Fruit fly (Drosophila melanogaster): ENCODE data around the gene CG34367.

CG34367 gene

dm6 chr2L:10303786-10304185, 49.9 kb downstream of the CG34367 start, which contains the start of gene nmd (continued):
- no peak for TF ChIP-seq CG8944 (GFP tag; optimal IDR thresholded peaks at IDR 0.05)
- peak; percentile 86 for TF ChIP-seq gfzf (GFP tag; optimal IDR thresholded peaks at IDR 0.05)
- TF ChIP-seq Hsf (GFP tag; optimal IDR thresholded peaks at IDR 0.05), result no peak
- no peak for TF ChIP-seq ara (GFP tag; IDR thresholded peaks at IDR 0.05)
- TF ChIP-seq tap (tag; optimal IDR thresholded peaks at IDR 0.05), result no peak
- TF ChIP-seq ind (GFP tag; optimal IDR thresholded peaks at IDR 0.05), result no peak
- no peak for TF ChIP-seq da (GFP tag; optimal IDR thresholded peaks at IDR 0.05)
- TF ChIP-seq CG1602 (GFP tag; optimal IDR thresholded peaks at IDR 0.05), result no peak
- TF ChIP-seq CG11695 (GFP tag; IDR thresholded peaks at IDR 0.05), result no peak
- no peak for TF ChIP-seq Hr78 (GFP tag; optimal IDR thresholded peaks at IDR 0.05)
- TF ChIP-seq CG12071 (GFP tag; optimal IDR thresholded peaks at IDR 0.05), result no peak
- peak; percentile 91 for TF ChIP-seq CG10431 (GFP tag; optimal IDR thresholded peaks at IDR 0.05)
- TF ChIP-seq Lhr (GFP tag; optimal IDR thresholded peaks at IDR 0.05), result peak; percentile 62
- no peak for TF ChIP-seq CG10366 (GFP tag; IDR thresholded peaks at IDR 0.05)
- no peak for TF ChIP-seq CG3065 (GFP tag; optimal IDR thresholded peaks at IDR 0.05)
- TF ChIP-seq CG9215 (GFP tag; IDR thresholded peaks at IDR 0.05), result no peak
- no peak for TF ChIP-seq CG14860 (GFP tag; IDR thresholded peaks at IDR 0.05; ENCODE audit: partially characterized antibody)
- peak; percentile 80 for TF ChIP-seq pzg (GFP tag; optimal IDR thresholded peaks at IDR 0.05)
- TF ChIP-seq ham (GFP tag; IDR thresholded peaks at IDR 0.05), result no peak
- TF ChIP-seq CG1233 (GFP tag; optimal IDR thresholded peaks at IDR 0.05), result no peak
- TF ChIP-seq jigr1 (GFP tag; IDR thresholded peaks at IDR 0.05), result no peak; the same call in 2 of the 3 replicates
- TF ChIP-seq tx (GFP tag; optimal IDR thresholded peaks at IDR 0.05), result no peak
- TF ChIP-seq Scr (GFP tag; IDR thresholded peaks at IDR 0.05; ENCODE audit: partially characterized antibody), result peak; percentile 19; the same call in 1 of the 2 replicates
- TF ChIP-seq z (GFP tag; IDR thresholded peaks at IDR 0.05), result no peak
- no peak for TF ChIP-seq CG9727 (GFP tag; optimal IDR thresholded peaks at IDR 0.05)
- TF ChIP-seq CG9437 (GFP tag; optimal IDR thresholded peaks at IDR 0.05), result no peak
- no peak for TF ChIP-seq Blimp-1 (GFP tag; optimal IDR thresholded peaks at IDR 0.05)
- TF ChIP-seq HHEX (GFP tag; optimal IDR thresholded peaks at IDR 0.05), result no peak
- TF ChIP-seq sc (optimal IDR thresholded peaks at IDR 0.05), result no peak
- TF ChIP-seq sc (GFP tag; optimal IDR thresholded peaks at IDR 0.05), result no peak
- peak; percentile 16 for TF ChIP-seq CG9817 (tag; optimal IDR thresholded peaks at IDR 0.05)
- no peak for TF ChIP-seq Aef1 (GFP tag; IDR thresholded peaks at IDR 0.05)
- TF ChIP-seq sens-2 (GFP tag; IDR thresholded peaks at IDR 0.05), result no peak
- no peak for TF ChIP-seq psq (GFP tag; optimal IDR thresholded peaks at IDR 0.05)
- no peak for TF ChIP-seq Neu2 (GFP tag; optimal IDR thresholded peaks at IDR 0.05; ENCODE audit: borderline replicate concordance)
- no peak for TF ChIP-seq CG17802 (tag; optimal IDR thresholded peaks at IDR 0.05)
- TF ChIP-seq CG17186 (GFP tag; optimal IDR thresholded peaks at IDR 0.05), result peak; percentile 7
- no peak for TF ChIP-seq CG7271 (tag; optimal IDR thresholded peaks at IDR 0.05)
- TF ChIP-seq esg (GFP tag; conservative IDR thresholded peaks at IDR 0.05), result no peak
- TF ChIP-seq lmd (GFP tag; IDR thresholded peaks at IDR 0.05), result no peak
- no peak for TF ChIP-seq fd64A (GFP tag; optimal IDR thresholded peaks at IDR 0.05)
- TF ChIP-seq Dll (GFP tag; IDR thresholded peaks at IDR 0.05; ENCODE audit: partially characterized antibody), result no peak
- TF ChIP-seq D (optimal IDR thresholded peaks at IDR 0.05), result no peak
- TF ChIP-seq D (GFP tag; optimal IDR thresholded peaks at IDR 0.05), result no peak
- TF ChIP-seq nmo (GFP tag; optimal IDR thresholded peaks at IDR 0.05), result peak; percentile 41
- TF ChIP-seq CG1832 (GFP tag; optimal IDR thresholded peaks at IDR 0.05), result no peak
- TF ChIP-seq CG14965 (GFP tag; optimal IDR thresholded peaks at IDR 0.05; ENCODE audit: borderline replicate concordance), result no peak
- no peak for TF ChIP-seq zen (tag; optimal IDR thresholded peaks at IDR 0.05)
- no peak for TF ChIP-seq dmrt11E (tag; optimal IDR thresholded peaks at IDR 0.05)
- peak; percentile 48 for TF ChIP-seq Ets97D (GFP tag; optimal IDR thresholded peaks at IDR 0.05)
- TF ChIP-seq gem (tag; optimal IDR thresholded peaks at IDR 0.05), result peak; percentile 16

All from whole organism, embryonic.